Worm (Caenorhabditis elegans) whole organism, young adult: ENCODE measurements around the gene sra-27.

Experiments used
- B0019.2 ChIP-seq: fragments of 200-800 bp; sonication (Bioruptor generic); conservative IDR thresholded peaks from 2 replicates; pipeline ENCODE4 v1.3.6; 2022; ENCODE audit warnings: missing genetic modification reagents, missing genetic modification characterization, missing compliant biosample characterization
- B0035.1 ChIP-seq: sonication (generic microtip); optimal IDR thresholded peaks from 2 replicates; lab custom pipeline; 2016; ENCODE audit warnings: missing genetic modification characterization, mild to moderate bottlenecking, missing compliant biosample characterization, missing genotype, missing genetic modification reagents
- B0336.3 ChIP-seq: fragments of 200-800 bp; sonication (Bioruptor generic); IDR thresholded peaks from 2 replicates; pipeline ENCODE4 v1.3.6; 2022; ENCODE audit warnings: missing genetic modification characterization, missing compliant biosample characterization
- F37B4.10 ChIP-seq: fragments of 200-800 bp; sonication (Bioruptor generic); IDR thresholded peaks from 2 replicates; pipeline ENCODE4 v1.3.6; 2022; ENCODE audit warnings: missing genetic modification characterization, missing compliant biosample characterization
- F49E8.2 ChIP-seq: sonication (generic microtip); optimal IDR thresholded peaks from 3 replicates; lab custom pipeline; 2017; ENCODE audit warnings: missing genetic modification characterization, mild to moderate bottlenecking, missing compliant biosample characterization, antibody characterized with exemption, moderate library complexity; ENCODE audit not compliant: insufficient read depth
- F57C9.4 ChIP-seq: sonication (generic microtip); optimal IDR thresholded peaks from 2 replicates; lab custom pipeline; 2017; ENCODE audit warnings: mild to moderate bottlenecking, missing genetic modification characterization, missing compliant biosample characterization
- Y67H2A.10 ChIP-seq: fragments of 200-800 bp; sonication (Bioruptor generic); conservative IDR thresholded peaks from 2 replicates; pipeline ENCODE4 v1.3.6; 2022; ENCODE audit warnings: missing genetic modification reagents, missing genetic modification characterization, missing compliant biosample characterization
- Y79H2A.3 ChIP-seq: fragments of 200-800 bp; sonication (Bioruptor generic); conservative IDR thresholded peaks from 2 replicates; pipeline ENCODE4 v1.3.6; 2022; ENCODE audit warnings: missing genetic modification reagents, missing genetic modification characterization, missing compliant biosample characterization
- ZK185.1 ChIP-seq: sonication (generic microtip); optimal IDR thresholded peaks from 2 replicates; lab custom pipeline; 2016; ENCODE audit warnings: mild to moderate bottlenecking, missing genetic modification characterization, missing compliant biosample characterization; ENCODE audit not compliant: poor library complexity, severe bottlenecking
- aptf-2 ChIP-seq: fragments of 200-800 bp; sonication (Bioruptor generic); conservative IDR thresholded peaks from 2 replicates; pipeline ENCODE4 v1.3.6; 2022; ENCODE audit warnings: missing genetic modification reagents, missing genetic modification characterization, missing compliant biosample characterization
- aptf-3 ChIP-seq: fragments of 200-800 bp; sonication (Bioruptor generic); IDR thresholded peaks from 2 replicates; pipeline ENCODE4 v1.3.6; 2022; ENCODE audit warnings: missing genetic modification characterization, missing compliant biosample characterization
- atf-7 ChIP-seq: sonication (generic microtip); optimal IDR thresholded peaks from 2 replicates; lab custom pipeline; 2017; ENCODE audit warnings: mild to moderate bottlenecking, missing genetic modification characterization, missing compliant biosample characterization
- athp-1 ChIP-seq: sonication (generic microtip); optimal IDR thresholded peaks from 2 replicates; lab custom pipeline; 2017; ENCODE audit warnings: mild to moderate bottlenecking, missing genetic modification characterization, missing compliant biosample characterization
- bed-1 ChIP-seq: fragments of 200-800 bp; sonication (Bioruptor generic); IDR thresholded peaks from 2 replicates; pipeline ENCODE4 v1.3.6; 2022; ENCODE audit warnings: missing genetic modification reagents, missing genetic modification characterization, missing compliant biosample characterization
- bed-2 ChIP-seq: fragments of 200-800 bp; sonication (Bioruptor generic); IDR thresholded peaks from 2 replicates; pipeline ENCODE4 v1.3.6; 2022; ENCODE audit warnings: missing genetic modification reagents, missing genetic modification characterization, missing compliant biosample characterization
- ccch-3 ChIP-seq: fragments of 200-800 bp; sonication (Bioruptor generic); optimal IDR thresholded peaks from 2 replicates; lab custom pipeline; 2018; ENCODE audit warnings: mild to moderate bottlenecking, missing genetic modification characterization, missing compliant biosample characterization
- cebp-1 ChIP-seq, 2 experiments: fragments of 200-800 bp in 1 of 2; sonication (Bioruptor generic) in 1 of 2; sonication (generic microtip) in 1 of 2; IDR thresholded peaks in 1 of 2; optimal IDR thresholded peaks in 1 of 2; 2 replicates each; pipeline versions ENCODE4 v1.3.6 to Lab custom; 2017 to 2022; ENCODE audit warnings: missing compliant biosample characterization in 2 of 2, missing genetic modification characterization in 2 of 2, mild to moderate bottlenecking in 1 of 2, missing genetic modification reagents in 1 of 2, moderate library complexity in 1 of 2
- ceh-100 ChIP-seq: fragments of 200-800 bp; sonication (Bioruptor generic); IDR thresholded peaks from 2 replicates; pipeline ENCODE4 v1.3.6; 2022; ENCODE audit warnings: missing genetic modification reagents, missing genetic modification characterization, missing compliant biosample characterization
- ceh-27 ChIP-seq: fragments of 200-800 bp; sonication (Bioruptor generic); optimal IDR thresholded peaks from 2 replicates; lab custom pipeline; 2018; ENCODE audit warnings: mild to moderate bottlenecking, missing genetic modification characterization, moderate library complexity, missing compliant biosample characterization
- ceh-40 ChIP-seq: fragments of 200-800 bp; sonication (Bioruptor generic); IDR thresholded peaks from 2 replicates; pipeline ENCODE4 v1.3.6; 2022; ENCODE audit warnings: missing genetic modification characterization, missing compliant biosample characterization
- chd-7 ChIP-seq: sonication (generic microtip); optimal IDR thresholded peaks from 2 replicates; lab custom pipeline; 2016; ENCODE audit warnings: mild to moderate bottlenecking, missing genetic modification characterization, moderate library complexity, missing compliant biosample characterization
- dpl-1 ChIP-seq: fragments of 150-350 bp; optimal IDR thresholded peaks from 2 replicates; lab custom pipeline; 2014; ENCODE audit warnings: missing biosample characterization, missing genetic modification reagents, missing genetic modification characterization
- egl-18 ChIP-seq: fragments of 200-800 bp; sonication (Bioruptor generic); IDR thresholded peaks from 2 replicates; pipeline ENCODE4 v1.3.6; 2022; ENCODE audit warnings: missing genetic modification reagents, missing genetic modification characterization, missing compliant biosample characterization
- hlh-12 ChIP-seq: sonication (generic microtip); optimal IDR thresholded peaks from 2 replicates; lab custom pipeline; 2016; ENCODE audit warnings: missing genetic modification characterization, missing compliant biosample characterization
- lag-1 ChIP-seq: fragments of 200-800 bp; sonication (Bioruptor generic); IDR thresholded peaks from 2 replicates; pipeline ENCODE4 v1.3.6; 2022; ENCODE audit warnings: missing genetic modification reagents, missing genetic modification characterization, missing compliant biosample characterization
- let-607 ChIP-seq, 2 experiments: fragments of 200-800 bp in 1 of 2; sonication (Bioruptor generic) in 1 of 2; sonication (generic microtip) in 1 of 2; optimal IDR thresholded peaks; 2 replicates each; lab custom pipeline; 2016 to 2018; ENCODE audit warnings: mild to moderate bottlenecking in 2 of 2, missing compliant biosample characterization in 2 of 2, missing genetic modification characterization in 2 of 2, moderate library complexity in 2 of 2, missing genotype in 1 of 2
- lin-35 ChIP-seq, 3 experiments: fragments of 150-350 bp in 2 of 3; sonication (generic microtip) in 1 of 3; optimal IDR thresholded peaks; 2 replicates each; lab custom pipeline; 2014 to 2018; ENCODE audit warnings: missing biosample characterization in 3 of 3, missing genetic modification characterization in 3 of 3, missing genetic modification reagents in 3 of 3
- lir-1 ChIP-seq: fragments of 200-800 bp; sonication (Bioruptor generic); conservative IDR thresholded peaks from 2 replicates; pipeline ENCODE4 v1.3.6; 2022; ENCODE audit warnings: missing genetic modification reagents, missing genetic modification characterization, missing compliant biosample characterization
- lsy-27 ChIP-seq: sonication (generic microtip); optimal IDR thresholded peaks from 2 replicates; lab custom pipeline; 2017; ENCODE audit warnings: missing genetic modification characterization, mild to moderate bottlenecking, missing compliant biosample characterization, antibody characterized with exemption, missing genotype, borderline replicate concordance; ENCODE audit not compliant: insufficient read depth
- madf-10 ChIP-seq: sonication (generic microtip); optimal IDR thresholded peaks from 2 replicates; lab custom pipeline; 2016; ENCODE audit warnings: mild to moderate bottlenecking, missing genetic modification characterization, missing compliant biosample characterization
- mcd-1 ChIP-seq: fragments of 200-800 bp; sonication (Bioruptor generic); IDR thresholded peaks from 2 replicates; pipeline ENCODE4 v1.3.6; 2022; ENCODE audit warnings: missing genetic modification reagents, missing genetic modification characterization, missing compliant biosample characterization
- mxl-1 ChIP-seq: sonication (generic microtip); optimal IDR thresholded peaks from 2 replicates; lab custom pipeline; 2016; ENCODE audit warnings: missing genetic modification characterization, missing compliant biosample characterization
- nfyb-1 ChIP-seq: fragments of 200-800 bp; sonication (Bioruptor generic); IDR thresholded peaks from 2 replicates; pipeline ENCODE4 v1.3.6; 2022; ENCODE audit warnings: missing genetic modification reagents, missing genetic modification characterization, missing compliant biosample characterization
- nhr-120 ChIP-seq: fragments of 200-800 bp; sonication (Bioruptor generic); IDR thresholded peaks from 2 replicates; pipeline ENCODE4 v1.3.6; 2022; ENCODE audit warnings: missing genetic modification characterization, missing compliant biosample characterization
- pha-4 ChIP-seq: fragments of 150-350 bp; sonication (generic microtip); optimal IDR thresholded peaks from 2 replicates; lab custom pipeline; 2014; ENCODE audit warnings: missing biosample characterization, missing genetic modification reagents, missing genetic modification characterization
- rpc-1 ChIP-seq, 2 experiments: fragments of 150-350 bp in 1 of 2; sonication (generic microtip) in 1 of 2; optimal IDR thresholded peaks; 2 replicates each; lab custom pipeline; 2014 to 2018; ENCODE audit warnings: missing biosample characterization in 1 of 2, missing genetic modification characterization in 1 of 2, missing genetic modification reagents in 1 of 2, missing genotype in 1 of 2
- sdz-38 ChIP-seq: sonication (generic microtip); optimal IDR thresholded peaks from 2 replicates; lab custom pipeline; 2016; ENCODE audit warnings: missing genotype, missing genetic modification characterization, missing compliant biosample characterization
- sea-2 ChIP-seq: fragments of 200-800 bp; sonication (Bioruptor generic); IDR thresholded peaks from 2 replicates; pipeline ENCODE4 v1.3.6; 2022; ENCODE audit warnings: missing genetic modification characterization, missing compliant biosample characterization
- tlf-1 ChIP-seq: fragments of 200-800 bp; sonication (Bioruptor generic); optimal IDR thresholded peaks from 2 replicates; lab custom pipeline; 2018; ENCODE audit warnings: mild to moderate bottlenecking, missing genetic modification characterization, missing compliant biosample characterization
- unc-130 ChIP-seq: sonication (generic microtip); optimal IDR thresholded peaks from 2 replicates; lab custom pipeline; 2016; ENCODE audit warnings: missing genetic modification reagents, missing genetic modification characterization, missing compliant biosample characterization
- unc-62 ChIP-seq: fragments of 150-350 bp; optimal IDR thresholded peaks from 2 replicates; lab custom pipeline; 2014; ENCODE audit warnings: missing biosample characterization, missing genetic modification reagents, missing genetic modification characterization
- zfh-2 ChIP-seq: fragments of 200-800 bp; sonication (Bioruptor generic); conservative IDR thresholded peaks from 2 replicates; pipeline ENCODE4 v1.3.6; 2022; ENCODE audit warnings: missing genetic modification reagents, missing genetic modification characterization, missing compliant biosample characterization
- ztf-25 ChIP-seq: fragments of 200-800 bp; sonication (Bioruptor generic); IDR thresholded peaks from 2 replicates; pipeline ENCODE4 v1.3.6; 2022; ENCODE audit warnings: missing genetic modification reagents, missing genetic modification characterization, missing compliant biosample characterization
- ztf-28 ChIP-seq: fragments of 200-800 bp; sonication (Bioruptor generic); IDR thresholded peaks from 2 replicates; pipeline ENCODE4 v1.3.6; 2022; ENCODE audit warnings: missing genetic modification reagents, missing genetic modification characterization, missing compliant biosample characterization
- ztf-6 ChIP-seq: fragments of 200-800 bp; sonication (Bioruptor generic); IDR thresholded peaks from 2 replicates; pipeline ENCODE4 v1.3.6; 2022; ENCODE audit warnings: missing genetic modification reagents, missing genetic modification characterization, missing compliant biosample characterization

The sra-27 gene

DNA sequence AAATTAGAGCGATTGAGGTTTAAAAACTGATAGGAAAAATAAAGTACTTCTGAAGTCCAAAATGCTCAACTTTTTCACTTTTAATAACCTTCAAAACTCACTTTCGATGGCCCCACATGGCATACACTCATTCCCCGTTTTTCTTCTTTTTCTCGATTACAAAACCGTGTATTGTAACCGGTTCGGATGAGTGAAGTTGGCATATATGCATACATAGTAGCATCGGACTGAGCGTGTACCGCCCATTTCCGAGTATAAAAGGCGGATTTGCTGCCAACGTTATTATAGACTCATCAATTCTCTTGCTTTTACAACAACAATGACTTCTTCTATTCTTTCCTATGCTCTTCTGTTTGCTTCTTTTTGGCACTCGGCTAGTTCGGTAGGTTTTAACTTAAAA is 14.0 kb downstream of the sra-27 start, which contains the start of gene C56C10.4:
Gene C56C10.4, plus strand, starts transcription at position 301 of the 400 bp plus-strand sequence.
- TF ChIP-seq ZK185.1: no peak
- TF ChIP-seq ztf-25: no peak
- TF ChIP-seq nfyb-1: no peak
- TF ChIP-seq cebp-1 (GFP tag; IDR thresholded peaks at IDR 0.05; lab: Robert Waterston, UW): no peak
- TF ChIP-seq cebp-1 (tag; optimal IDR thresholded peaks at IDR 0.05; lab: Kevin White, UChicago): no peak
- no peak for TF ChIP-seq ccch-3 (GFP tag; lab: Kevin White, UChicago)

- TF ChIP-seq sdz-38 (no peak), rpc-1 (optimal IDR thresholded peaks at IDR 0.05; lab: Kevin White, UChicago) (no peak), rpc-1 (tag; optimal IDR thresholded peaks at IDR 0.05; lab: Kevin White, UChicago) (no peak), unc-130 (GFP tag; lab: Kevin White, UChicago) (peak; percentile 57), hlh-12 (tag; lab: Kevin White, UChicago) (no peak), aptf-3 (GFP tag; lab: Robert Waterston, UW) (peak; percentile 60; the same call in 1 of the 2 replicates), let-607 (tag; optimal IDR thresholded peaks at IDR 0.05; lab: Kevin White, UChicago) (peak in 1 of 2 experiments; percentile 35), B0336.3 (GFP tag; lab: Robert Waterston, UW) (peak; percentile 94), chd-7 (tag; lab: Kevin White, UChicago) (peak; percentile 77), sea-2 (no peak), Y79H2A.3 (GFP tag; lab: Robert Waterston, UW) (no peak), ztf-28 (GFP tag; lab: Robert Waterston, UW) (no peak), ztf-25 (peak; percentile 66; the same call in 1 of the 2 replicates), aptf-2 (GFP tag; lab: Robert Waterston, UW) (no peak), mcd-1 (GFP tag; lab: Robert Waterston, UW) (peak; percentile 44), zfh-2 (GFP tag; lab: Robert Waterston, UW) (no peak), F49E8.2 (tag; lab: Kevin White, UChicago) (peak; percentile 56), mxl-1 (peak; percentile 10), bed-1 (peak; percentile 68; the same call in 1 of the 2 replicates), nfyb-1 (peak; percentile 69; the same call in 1 of the 2 replicates), egl-18 (GFP tag; lab: Robert Waterston, UW) (no peak), F57C9.4 (tag; lab: Kevin White, UChicago) (no peak), ztf-6 (no peak), tlf-1 (GFP tag; lab: Kevin White, UChicago) (peak; percentile 87), ceh-40 (GFP tag; lab: Robert Waterston, UW) (no peak; the same call in none of the 2 replicates), ceh-27 (GFP tag; lab: Kevin White, UChicago) (no peak), pha-4 (no peak), ceh-100 (peak; percentile 63), lsy-27 (tag; lab: Kevin White, UChicago) (no peak), F37B4.10 (no peak), dpl-1 (no peak), B0019.2 (0 out of 2 replicates have a peak, but pooled peaks have one; percentile 4), madf-10 (tag; lab: Kevin White, UChicago) (peak; percentile 34), athp-1 (peak; percentile 76), lag-1 (GFP tag; lab: Robert Waterston, UW) (no peak), lin-35 (GFP tag; optimal IDR thresholded peaks at IDR 0.05; lab: Kevin White, UChicago) (no peak), lir-1 (GFP tag; lab: Robert Waterston, UW) (0 out of 2 replicates have a peak, but pooled peaks have one; percentile 30), B0035.1 (peak; percentile 29), nhr-120 (GFP tag; lab: Robert Waterston, UW) (no peak), bed-2 (GFP tag; lab: Robert Waterston, UW) (no peak), atf-7 (tag; lab: Kevin White, UChicago) (peak; percentile 55), Y67H2A.10 (GFP tag; lab: Robert Waterston, UW) (no peak), unc-62 (GFP tag; lab: Kevin White, UChicago) (no peak)
Measured at ce11 chrII:6587264-6587870, 18.6 kb downstream of the sra-27 start, which contains the start of gene C56C10.7. Gene C56C10.7 (minus strand): TSS chrII:6587575.
